Fruit fly (Drosophila melanogaster) whole organism, adult: ENCODE measurements around the gene Hrs.

ENCODE experiments used
- CG14711 ChIP-seq: fragments of 200-800 bp; sonication (Bioruptor generic); optimal IDR thresholded peaks from 2 replicates; lab custom pipeline; 2018; ENCODE audit warnings: missing biosample characterization, mild to moderate bottlenecking, missing genetic modification characterization, moderate library complexity
- Crg-1 ChIP-seq: fragments of 200-800 bp; sonication (Bioruptor generic); optimal IDR thresholded peaks from 2 replicates; lab custom pipeline; 2016; ENCODE audit warnings: missing biosample characterization, missing genetic modification characterization
- Mnt ChIP-seq: fragments of 200-800 bp; sonication (Bioruptor generic); optimal IDR thresholded peaks from 2 replicates; lab custom pipeline; 2016; ENCODE audit warnings: missing biosample characterization, mild to moderate bottlenecking, missing genetic modification characterization
- kay ChIP-seq: fragments of 200-800 bp; sonication (Bioruptor generic); peaks from one replicate; lab custom pipeline; 2016; ENCODE audit warnings: missing biosample characterization, missing genetic modification characterization, borderline replicate concordance
- toe ChIP-seq: fragments of 200-800 bp; sonication (Bioruptor generic); optimal IDR thresholded peaks from 2 replicates; lab custom pipeline; 2016; ENCODE audit warnings: missing biosample characterization, missing genetic modification characterization

dm6 chr2L:2782790-2783189 lies 43.0 kb downstream of the Hrs start:
- TF ChIP-seq Crg-1 (GFP tag; lab: Kevin White, UChicago) (no peak), kay (GFP tag; lab: Kevin White, UChicago) (no peak), CG14711 (tag; lab: Kevin White, UChicago) (no peak), toe (no peak), Mnt (GFP tag; lab: Kevin White, UChicago) (no peak)
